Fruit fly (Drosophila melanogaster): ENCODE results near the gene Tsp26A.
A peak's percentile ranks its signal among the peaks of the same experiment; 100 is the strongest.

Tsp26A gene

dm6 chr2L:5974122-5974521, 25.9 kb upstream of the Tsp26A start (continued):
- TF ChIP-seq CG15011 (GFP tag; optimal IDR thresholded peaks at IDR 0.05) = peak; percentile 59
- no peak for TF ChIP-seq tx (GFP tag; optimal IDR thresholded peaks at IDR 0.05)
- peak; percentile 66 for TF ChIP-seq mirr (GFP tag; optimal IDR thresholded peaks at IDR 0.05)
- no peak for TF ChIP-seq Kr (GFP tag; optimal IDR thresholded peaks at IDR 0.05)
- no peak for TF ChIP-seq gt (GFP tag; IDR thresholded peaks at IDR 0.05)
- no peak for TF ChIP-seq CG14965 (GFP tag; optimal IDR thresholded peaks at IDR 0.05; ENCODE audit: borderline replicate concordance)
- TF ChIP-seq CG6272 (GFP tag; IDR thresholded peaks at IDR 0.05) = no peak
- TF ChIP-seq CG31441 (GFP tag; IDR thresholded peaks at IDR 0.05) = peak; percentile 47; the same call in 1 of the 2 replicates
- TF ChIP-seq bowl (GFP tag; IDR thresholded peaks at IDR 0.05) = no peak
- peak; percentile 58 for TF ChIP-seq CG7556 (GFP tag; optimal IDR thresholded peaks at IDR 0.05)
- no peak for TF ChIP-seq Opbp (GFP tag; IDR thresholded peaks at IDR 0.05; ENCODE audit: partially characterized antibody)
- peak; percentile 79 for TF ChIP-seq Asciz (GFP tag; optimal IDR thresholded peaks at IDR 0.05)
- peak; percentile 28 for TF ChIP-seq CG31365 (tag; optimal IDR thresholded peaks at IDR 0.05)
- peak; percentile 27 for TF ChIP-seq CG4854 (GFP tag; optimal IDR thresholded peaks at IDR 0.05)
- no peak for TF ChIP-seq wor (GFP tag; IDR thresholded peaks at IDR 0.05)
- no peak for TF ChIP-seq CG10274 (GFP tag; optimal IDR thresholded peaks at IDR 0.05)
- TF ChIP-seq CG7928 (GFP tag; optimal IDR thresholded peaks at IDR 0.05) = peak; percentile 45
- peak; percentile 23 for TF ChIP-seq Lhr (GFP tag; optimal IDR thresholded peaks at IDR 0.05)
- TF ChIP-seq CG7745 (tag; optimal IDR thresholded peaks at IDR 0.05) = no peak
- TF ChIP-seq dati (GFP tag; IDR thresholded peaks at IDR 0.05) = no peak
- no peak for TF ChIP-seq unc-4 (GFP tag; IDR thresholded peaks at IDR 0.05; ENCODE audit: partially characterized antibody)
- TF ChIP-seq CG12104 (GFP tag; optimal IDR thresholded peaks at IDR 0.05) = peak; percentile 33
- peak; percentile 65 for TF ChIP-seq CG15269 (tag; optimal IDR thresholded peaks at IDR 0.05)
- peak; percentile 31 for TF ChIP-seq Dip3 (GFP tag; optimal IDR thresholded peaks at IDR 0.05)
- TF ChIP-seq CG3847 (GFP tag; IDR thresholded peaks at IDR 0.05) = no peak
- TF ChIP-seq CG8290 (GFP tag; optimal IDR thresholded peaks at IDR 0.05) = peak; percentile 15
- TF ChIP-seq CG8290 (tag; optimal IDR thresholded peaks at IDR 0.05) = peak in 1 of 2 experiments; percentile 87
- TF ChIP-seq Fer1 (GFP tag; optimal IDR thresholded peaks at IDR 0.05) = peak; percentile 77
- no peak for TF ChIP-seq Hsf (GFP tag; optimal IDR thresholded peaks at IDR 0.05)
- TF ChIP-seq Fer3 (tag; optimal IDR thresholded peaks at IDR 0.05) = peak; percentile 63
- TF ChIP-seq CG6175 (GFP tag; IDR thresholded peaks at IDR 0.05) = peak; percentile 59; the same call in 1 of the 3 replicates
- TF ChIP-seq maf-S (GFP tag; optimal IDR thresholded peaks at IDR 0.05) = no peak
- no peak for TF ChIP-seq h (optimal IDR thresholded peaks at IDR 0.05)
- TF ChIP-seq CG7786 (GFP tag; optimal IDR thresholded peaks at IDR 0.05) = peak; percentile 0
- no peak for TF ChIP-seq vvl (GFP tag; IDR thresholded peaks at IDR 0.05)
- peak; percentile 61 for TF ChIP-seq CG17912 (GFP tag; optimal IDR thresholded peaks at IDR 0.05)
- no peak; the same call in 1 of the 2 replicates for TF ChIP-seq Rx (GFP tag; IDR thresholded peaks at IDR 0.05)
- TF ChIP-seq CG14014 (GFP tag; IDR thresholded peaks at IDR 0.05) = peak; percentile 54; the same call in 1 of the 2 replicates
- peak; percentile 62 for TF ChIP-seq CG5180 (GFP tag; optimal IDR thresholded peaks at IDR 0.05)
- peak; percentile 55 for TF ChIP-seq run (tag; optimal IDR thresholded peaks at IDR 0.05)
- TF ChIP-seq yki (optimal IDR thresholded peaks at IDR 0.05) = no peak
- TF ChIP-seq abd-A (tag; optimal IDR thresholded peaks at IDR 0.05) = peak; percentile 68
- peak; percentile 89 for TF ChIP-seq CG7987 (GFP tag; optimal IDR thresholded peaks at IDR 0.05)
- no peak for TF ChIP-seq peb (GFP tag; IDR thresholded peaks at IDR 0.05)
- peak; percentile 74 for TF ChIP-seq CG10209 (GFP tag; optimal IDR thresholded peaks at IDR 0.05)
- no peak for TF ChIP-seq CG8089 (GFP tag; optimal IDR thresholded peaks at IDR 0.05)
- TF ChIP-seq CG14860 (GFP tag; IDR thresholded peaks at IDR 0.05; ENCODE audit: partially characterized antibody) = no peak
- peak; percentile 14 for TF ChIP-seq Max (GFP tag; optimal IDR thresholded peaks at IDR 0.05)
- no peak for TF ChIP-seq da (GFP tag; optimal IDR thresholded peaks at IDR 0.05)
- TF ChIP-seq CG13424 (tag; optimal IDR thresholded peaks at IDR 0.05) = peak; percentile 66
- no peak for TF ChIP-seq usp (GFP tag; optimal IDR thresholded peaks at IDR 0.05)
- no peak for TF ChIP-seq klu (GFP tag; IDR thresholded peaks at IDR 0.05)
